Worm (Caenorhabditis elegans): Measurements from ENCODE around the gene ZK353.9.

ce11 chrIII:8380645-8381044 lies 28.7 kb upstream of the ZK353.9 start, which contains the start of gene R05D3.12:
- TF ChIP-seq ztf-23 (GFP tag; IDR thresholded peaks at IDR 0.05) = no peak
- TF ChIP-seq cog-1 (tag; optimal IDR thresholded peaks at IDR 0.05) = no peak
- TF ChIP-seq klf-2 (GFP tag; conservative IDR thresholded peaks at IDR 0.05) = no peak
- TF ChIP-seq ztf-29 (GFP tag; IDR thresholded peaks at IDR 0.05) = no peak
- TF ChIP-seq flt-1 (GFP tag; IDR thresholded peaks at IDR 0.05) = no peak
- TF ChIP-seq med-1 (GFP tag; optimal IDR thresholded peaks at IDR 0.05; ENCODE audit: insufficient read depth) = no peak
- no peak for TF ChIP-seq ref-1 (GFP tag; conservative IDR thresholded peaks at IDR 0.05)
- no peak for TF ChIP-seq tab-1 (GFP tag; IDR thresholded peaks at IDR 0.05)
- no peak for TF ChIP-seq T22C8.4 (GFP tag; IDR thresholded peaks at IDR 0.05)

Measured in whole organism, midembryonic.